Fruit fly (Drosophila melanogaster): ENCODE measurements around the gene CG34450.

- TF ChIP-seq CG8478 (optimal IDR thresholded peaks at IDR 0.05) (no peak), psq (optimal IDR thresholded peaks at IDR 0.05) (no peak), pan (optimal IDR thresholded peaks at IDR 0.05) (no peak)
Measured at dm6 chrX:9297661-9298433, 32.4 kb downstream of the CG34450 start.

All from whole organism.